Worm (Caenorhabditis elegans) whole organism, L3 larva: Measurements from ENCODE around the gene ras-1.

Source experiments
- R02D3.7 ChIP-seq: fragments of 150-350 bp; optimal IDR thresholded peaks from 2 replicates; lab custom pipeline; 2014; ENCODE audit warnings: missing biosample characterization, missing genetic modification characterization
- ZK546.5 ChIP-seq: sonication (generic microtip); optimal IDR thresholded peaks from 2 replicates; lab custom pipeline; 2017; ENCODE audit warnings: missing biosample characterization, missing genetic modification characterization
- aly-2 ChIP-seq: fragments of 150-350 bp; optimal IDR thresholded peaks from 2 replicates; lab custom pipeline; 2014; ENCODE audit warnings: missing biosample characterization, missing genetic modification characterization
- ama-1 ChIP-seq: fragments of 150-350 bp; optimal IDR thresholded peaks from 2 replicates; lab custom pipeline; 2018
- ceh-16 ChIP-seq: sonication (generic microtip); optimal IDR thresholded peaks from 2 replicates; lab custom pipeline; 2017; ENCODE audit warnings: missing biosample characterization, missing genetic modification characterization
- ceh-28 ChIP-seq: fragments of 150-350 bp; optimal IDR thresholded peaks from 2 replicates; lab custom pipeline; 2014; ENCODE audit warnings: missing biosample characterization, missing genetic modification reagents, missing genetic modification characterization
- ceh-82 ChIP-seq: fragments of 150-350 bp; optimal IDR thresholded peaks from 2 replicates; lab custom pipeline; 2014; ENCODE audit warnings: missing biosample characterization, missing genetic modification characterization
- daf-12 ChIP-seq: fragments of 150-350 bp; optimal IDR thresholded peaks from 2 replicates; lab custom pipeline; 2014; ENCODE audit warnings: missing biosample characterization, missing genetic modification reagents, missing genetic modification characterization
- egl-5 ChIP-seq: fragments of 150-350 bp; optimal IDR thresholded peaks from 2 replicates; lab custom pipeline; 2017; ENCODE audit warnings: missing biosample characterization, missing genetic modification reagents, missing genetic modification characterization, inconsistent platforms
- elt-2 ChIP-seq: sonication (generic microtip); optimal IDR thresholded peaks from 2 replicates; lab custom pipeline; 2016; ENCODE audit warnings: missing genetic modification reagents, mild to moderate bottlenecking, missing genetic modification characterization, missing compliant biosample characterization
- elt-3 ChIP-seq, 3 experiments: fragments of 150-350 bp in 1 of 3; sonication (generic microtip) in 2 of 3; optimal IDR thresholded peaks; 2 replicates in 2 of 3; 4 replicates in 1 of 3; lab custom pipeline; 2014 to 2017; ENCODE audit warnings: missing biosample characterization in 3 of 3, missing genetic modification characterization in 3 of 3
- fkh-2 ChIP-seq: fragments of 150-350 bp; optimal IDR thresholded peaks from 2 replicates; lab custom pipeline; 2014; ENCODE audit warnings: missing biosample characterization, missing genetic modification reagents, missing genetic modification characterization
- fos-1 ChIP-seq: fragments of 150-350 bp; optimal IDR thresholded peaks from 2 replicates; lab custom pipeline; 2014; ENCODE audit warnings: missing biosample characterization, missing genetic modification characterization
- hmg-11 ChIP-seq: sonication (generic microtip); optimal IDR thresholded peaks from 2 replicates; lab custom pipeline; 2016; ENCODE audit warnings: missing genetic modification characterization, missing compliant biosample characterization
- jun-1 ChIP-seq: fragments of 150-350 bp; optimal IDR thresholded peaks from 2 replicates; lab custom pipeline; 2014; ENCODE audit warnings: missing biosample characterization, missing genetic modification reagents, missing genetic modification characterization
- lin-15B ChIP-seq: fragments of 150-350 bp; optimal IDR thresholded peaks from 2 replicates; lab custom pipeline; 2014; ENCODE audit warnings: missing biosample characterization, missing genetic modification characterization
- lsy-12 ChIP-seq: sonication (generic microtip); optimal IDR thresholded peaks from 2 replicates; lab custom pipeline; 2016; ENCODE audit warnings: mild to moderate bottlenecking, missing genetic modification characterization, missing compliant biosample characterization
- mdl-1 ChIP-seq: fragments of 150-350 bp; optimal IDR thresholded peaks from 2 replicates; lab custom pipeline; 2014; ENCODE audit warnings: missing biosample characterization, missing genetic modification characterization
- mml-1 ChIP-seq: fragments of 150-350 bp; sonication (generic microtip); optimal IDR thresholded peaks from 3 replicates; lab custom pipeline; 2014; ENCODE audit warnings: missing biosample characterization, missing genetic modification characterization
- nfya-1 ChIP-seq: sonication (generic microtip); optimal IDR thresholded peaks from 2 replicates; lab custom pipeline; 2017; ENCODE audit warnings: missing genetic modification characterization, mild to moderate bottlenecking, missing compliant biosample characterization, antibody characterized with exemption, moderate library complexity; ENCODE audit not compliant: insufficient read depth
- nhr-12 ChIP-seq: fragments of 150-350 bp; optimal IDR thresholded peaks from 2 replicates; lab custom pipeline; 2014; ENCODE audit warnings: missing biosample characterization, missing genetic modification characterization
- nhr-237 ChIP-seq: fragments of 150-350 bp; optimal IDR thresholded peaks from 2 replicates; lab custom pipeline; 2014; ENCODE audit warnings: missing biosample characterization, missing genetic modification characterization
- nhr-25 ChIP-seq: sonication (generic microtip); optimal IDR thresholded peaks from 2 replicates; lab custom pipeline; 2017; ENCODE audit warnings: missing biosample characterization, missing genetic modification characterization
- nhr-28 ChIP-seq: fragments of 150-350 bp; optimal IDR thresholded peaks from 2 replicates; lab custom pipeline; 2014; ENCODE audit warnings: missing biosample characterization, missing genetic modification characterization
- nhr-67 ChIP-seq: fragments of 150-350 bp; optimal IDR thresholded peaks from 2 replicates; lab custom pipeline; 2014; ENCODE audit warnings: missing biosample characterization, missing genetic modification characterization
- nhr-76 ChIP-seq: fragments of 150-350 bp; sonication (generic microtip); optimal IDR thresholded peaks from 5 replicates; lab custom pipeline; 2014; ENCODE audit warnings: missing biosample characterization, missing genetic modification characterization
- nhr-77 ChIP-seq: fragments of 150-350 bp; optimal IDR thresholded peaks from 2 replicates; lab custom pipeline; 2014; ENCODE audit warnings: missing biosample characterization, missing genetic modification characterization
- pqm-1 ChIP-seq: fragments of 150-350 bp; optimal IDR thresholded peaks from 2 replicates; lab custom pipeline; 2017; ENCODE audit warnings: missing biosample characterization, missing genetic modification characterization, inconsistent platforms
- sea-2 ChIP-seq: fragments of 150-350 bp; sonication (generic microtip); optimal IDR thresholded peaks from 4 replicates; lab custom pipeline; 2014; ENCODE audit warnings: missing biosample characterization, missing genetic modification reagents, missing genetic modification characterization
- skn-1 ChIP-seq: fragments of 150-350 bp; optimal IDR thresholded peaks from 2 replicates; lab custom pipeline; 2014; ENCODE audit warnings: missing biosample characterization, missing genetic modification characterization
- snpc-4 ChIP-seq: fragments of 150-350 bp; optimal IDR thresholded peaks from 2 replicates; lab custom pipeline; 2014; ENCODE audit warnings: missing biosample characterization, missing genetic modification characterization
- unc-39 ChIP-seq: sonication (generic microtip); optimal IDR thresholded peaks from 4 replicates; lab custom pipeline; 2017; ENCODE audit warnings: missing biosample characterization, missing genetic modification characterization
- zag-1 ChIP-seq: fragments of 150-350 bp; optimal IDR thresholded peaks from 2 replicates; lab custom pipeline; 2014; ENCODE audit warnings: missing biosample characterization, missing genetic modification characterization
- ztf-4 ChIP-seq: fragments of 150-350 bp; optimal IDR thresholded peaks from 2 replicates; lab custom pipeline; 2014; ENCODE audit warnings: missing biosample characterization, missing genetic modification characterization

Gene ras-1

ce11 chrII:12389783-12390182 lies 37.7 kb upstream of the ras-1 start, which contains the start of gene Y57A10B.6:
Gene Y57A10B.6 (plus strand): TSS chrII:12390083.
- TF ChIP-seq nhr-28 (tag; lab: Kevin White, UChicago): no peak
- no peak for TF ChIP-seq nfya-1 (tag; lab: Kevin White, UChicago)
- TF ChIP-seq nhr-25 (tag; lab: Kevin White, UChicago): no peak
- no peak for TF ChIP-seq elt-2 (tag; lab: Kevin White, UChicago)

DNA sequence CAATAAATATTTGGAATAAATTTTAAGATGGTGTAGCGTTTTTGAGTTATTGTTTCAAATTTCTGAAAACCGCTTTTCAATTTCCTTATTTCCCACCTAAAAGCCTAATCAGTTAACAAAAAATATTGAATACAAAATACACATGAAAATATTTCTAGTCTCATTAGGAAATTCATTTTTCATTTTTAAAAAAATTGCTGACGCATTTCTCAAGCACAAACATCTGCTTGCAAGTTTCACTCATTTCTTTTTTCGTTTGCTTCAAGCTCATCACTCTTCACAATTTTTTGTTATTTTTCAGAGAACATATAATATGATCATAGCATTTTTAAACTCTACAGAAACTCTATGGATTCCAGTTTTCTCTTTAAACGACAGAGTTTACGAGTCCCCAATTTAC lies 35.9 kb upstream of the ras-1 start, which contains the start of gene sre-41:
Gene sre-41, plus strand, starts transcription at position 301 of the 400 bp plus-strand sequence.
- TF ChIP-seq nfya-1 (tag; lab: Kevin White, UChicago): no peak
- no peak for TF ChIP-seq fkh-2 (tag; lab: Kevin White, UChicago)
- no peak for TF ChIP-seq snpc-4 (tag; lab: Kevin White, UChicago)
- TF ChIP-seq pqm-1 (tag; lab: Kevin White, UChicago): no peak
- no peak for TF ChIP-seq lsy-12 (tag; lab: Kevin White, UChicago)
- no peak for TF ChIP-seq ceh-28 (tag; lab: Kevin White, UChicago)
- TF ChIP-seq sea-2: no peak
- TF ChIP-seq nhr-67 (tag; lab: Kevin White, UChicago): no peak
- TF ChIP-seq skn-1 (tag; lab: Kevin White, UChicago): no peak

DNA sequence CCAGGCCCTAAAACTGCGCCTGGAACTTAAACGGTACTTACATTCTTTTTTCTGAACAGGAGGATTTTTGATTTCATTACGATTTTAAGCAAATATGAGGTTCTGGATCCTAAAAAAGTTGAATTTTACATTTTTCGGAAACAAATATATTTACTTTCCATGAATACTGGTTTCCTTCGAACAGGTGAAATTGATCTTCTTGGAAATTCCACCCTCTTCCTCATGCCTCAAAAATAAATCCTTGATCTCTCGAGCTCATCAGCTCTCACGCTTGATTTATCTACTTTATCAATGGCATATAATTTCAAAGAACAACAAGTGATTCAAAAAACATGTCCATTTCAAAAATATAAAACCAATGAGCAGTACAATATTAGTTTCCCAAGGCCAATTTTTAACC lies 35.4 kb upstream of the ras-1 start:
- no peak for TF ChIP-seq nfya-1 (tag; lab: Kevin White, UChicago)
- no peak for TF ChIP-seq ceh-28 (tag; lab: Kevin White, UChicago)
- TF ChIP-seq ceh-82 (tag; lab: Kevin White, UChicago): no peak
- no peak for TF ChIP-seq R02D3.7 (tag; lab: Kevin White, UChicago)
- TF ChIP-seq mml-1 (tag; lab: Kevin White, UChicago): no peak
- no peak for TF ChIP-seq lin-15B (tag; lab: Kevin White, UChicago)
- no peak for TF ChIP-seq elt-3 (tag; optimal IDR thresholded peaks at IDR 0.05; lab: Kevin White, UChicago)
- no peak for TF ChIP-seq fos-1 (tag; lab: Kevin White, UChicago)
- TF ChIP-seq nhr-67 (tag; lab: Kevin White, UChicago): no peak
- TF ChIP-seq ztf-4: no peak
- no peak for TF ChIP-seq zag-1 (tag; lab: Kevin White, UChicago)
- no peak for TF ChIP-seq jun-1 (tag; lab: Kevin White, UChicago)

ce11 chrII:12386781-12387180 lies 34.7 kb upstream of the ras-1 start, which contains the start of gene sre-42:
Gene sre-42 (minus strand): TSS chrII:12386881.
- no peak for TF ChIP-seq egl-5 (tag; lab: Kevin White, UChicago)
- TF ChIP-seq ceh-82 (tag; lab: Kevin White, UChicago): no peak
- TF ChIP-seq ceh-16 (tag; lab: Kevin White, UChicago): no peak

DNA sequence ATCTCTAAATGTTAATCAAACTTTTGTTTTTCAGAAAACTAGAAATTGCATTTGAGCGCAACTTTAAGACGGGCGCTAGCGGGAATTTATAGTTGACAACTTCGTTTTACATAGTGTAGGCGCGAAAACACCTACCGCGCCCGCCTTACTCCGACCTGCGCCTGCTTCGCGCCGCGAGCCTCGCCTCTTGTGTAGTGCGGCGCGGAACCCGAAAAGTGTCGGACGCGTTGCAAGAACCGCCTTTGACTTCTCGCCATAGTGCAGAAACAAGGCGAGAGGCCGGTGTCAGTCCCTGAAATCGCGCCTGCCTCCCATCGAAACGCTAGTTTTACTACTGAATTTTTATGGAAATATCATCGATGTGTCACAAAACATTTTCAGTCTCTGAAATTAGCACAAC lies 33.8 kb upstream of the ras-1 start:
- TF ChIP-seq daf-12 (tag; lab: Kevin White, UChicago) (no peak), hmg-11 (tag; lab: Kevin White, UChicago) (no peak), nhr-77 (tag; lab: Kevin White, UChicago) (no peak), ZK546.5 (no peak), ama-1 (lab: Kevin White, UChicago) (no peak), sea-2 (no peak), nhr-12 (tag; lab: Kevin White, UChicago) (no peak), unc-39 (no peak), ceh-82 (tag; lab: Kevin White, UChicago) (no peak), nhr-76 (tag; lab: Kevin White, UChicago) (no peak), R02D3.7 (tag; lab: Kevin White, UChicago) (no peak), nhr-237 (no peak), mdl-1 (tag; lab: Kevin White, UChicago) (no peak), ceh-16 (tag; lab: Kevin White, UChicago) (no peak), aly-2 (tag; lab: Kevin White, UChicago) (no peak)
